Worm (Caenorhabditis elegans): Measurements from ENCODE around the gene str-175.

The str-175 gene

ce11 chrIV:4829641-4830040 lies 40.8 kb downstream of the str-175 start:
- TF ChIP-seq scrt-1 (GFP tag; IDR thresholded peaks at IDR 0.05) (no peak), sea-1 (GFP tag; conservative IDR thresholded peaks at IDR 0.05) (no peak), F13C5.2 (tag; optimal IDR thresholded peaks at IDR 0.05) (no peak), ama-1 (optimal IDR thresholded peaks at IDR 0.05) (no peak), tra-4 (tag; optimal IDR thresholded peaks at IDR 0.05) (no peak), tbx-11 (GFP tag; IDR thresholded peaks at IDR 0.05) (no peak), hmbx-1 (tag; optimal IDR thresholded peaks at IDR 0.05) (no peak), hmg-4 (GFP tag; optimal IDR thresholded peaks at IDR 0.05) (no peak), ets-7 (tag; optimal IDR thresholded peaks at IDR 0.05) (no peak), ceh-13 (GFP tag; optimal IDR thresholded peaks at IDR 0.05) (no peak)

- TF ChIP-seq ceh-36 (tag; optimal IDR thresholded peaks at IDR 0.05) = no peak
Measured at ce11 chrIV:4827219-4827618, 43.2 kb downstream of the str-175 start, which contains the start of gene mpz-4. mpz-4 (minus strand) TSS chrIV:4827319.

ce11 chrIV:4821843-4822242 lies 48.6 kb downstream of the str-175 start:
- TF ChIP-seq F13C5.2 (tag; optimal IDR thresholded peaks at IDR 0.05) = no peak
- no peak for TF ChIP-seq hmg-4 (GFP tag; optimal IDR thresholded peaks at IDR 0.05)
- no peak for TF ChIP-seq sea-1 (GFP tag; conservative IDR thresholded peaks at IDR 0.05)
- no peak for TF ChIP-seq tbx-11 (GFP tag; IDR thresholded peaks at IDR 0.05)
- TF ChIP-seq hmbx-1 (tag; optimal IDR thresholded peaks at IDR 0.05) = no peak
- TF ChIP-seq flt-1 (GFP tag; IDR thresholded peaks at IDR 0.05) = no peak
- no peak for TF ChIP-seq scrt-1 (GFP tag; IDR thresholded peaks at IDR 0.05)
- TF ChIP-seq ceh-13 (GFP tag; optimal IDR thresholded peaks at IDR 0.05) = no peak
- no peak for TF ChIP-seq aly-1 (tag; optimal IDR thresholded peaks at IDR 0.05)
- TF ChIP-seq tbx-37 (GFP tag; conservative IDR thresholded peaks at IDR 0.05) = no peak
- no peak for TF ChIP-seq B0310.2 (tag; optimal IDR thresholded peaks at IDR 0.05)
- TF ChIP-seq ets-7 (tag; optimal IDR thresholded peaks at IDR 0.05) = no peak
- TF ChIP-seq hnd-1 (tag; optimal IDR thresholded peaks at IDR 0.05) = no peak
- no peak for TF ChIP-seq pes-1 (GFP tag; IDR thresholded peaks at IDR 0.05)
- no peak for TF ChIP-seq tra-4 (tag; optimal IDR thresholded peaks at IDR 0.05)
- no peak for TF ChIP-seq ceh-36 (tag; optimal IDR thresholded peaks at IDR 0.05)
- TF ChIP-seq ama-1 (optimal IDR thresholded peaks at IDR 0.05) = no peak

ce11 chrIV:4821054-4821453 lies 49.4 kb downstream of the str-175 start, which contains the start of gene H06H21.8:
H06H21.8 (minus strand) TSS chrIV:4821131.
- TF ChIP-seq ceh-13 (GFP tag; optimal IDR thresholded peaks at IDR 0.05) = no peak
